Fruit fly (Drosophila melanogaster) whole organism, embryonic: Measurements from ENCODE around the gene Vta1.

Experiments
- Abd-B ChIP-seq: fragments of 200-800 bp; sonication (Bioruptor generic); optimal IDR thresholded peaks from 2 replicates; lab custom pipeline; 2018; ENCODE audit warnings: missing biosample characterization, mild to moderate bottlenecking, missing genetic modification characterization, moderate library complexity
- BEAF-32 ChIP-seq: fragments of 200-800 bp; sonication (Bioruptor generic); optimal IDR thresholded peaks from 3 replicates; lab custom pipeline; 2017; ENCODE audit warnings: missing biosample characterization, missing genetic modification characterization, mild to moderate bottlenecking, moderate library complexity, missing genetic modification reagents
- CG10979 ChIP-seq: fragments of 200-800 bp; sonication (Bioruptor generic); optimal IDR thresholded peaks from 2 replicates; lab custom pipeline; 2018; ENCODE audit warnings: missing biosample characterization, mild to moderate bottlenecking, missing genetic modification characterization, moderate library complexity
- CG12659 ChIP-seq: fragments of 200-800 bp; sonication (Bioruptor generic); optimal IDR thresholded peaks from 3 replicates; lab custom pipeline; 2017; ENCODE audit warnings: mild to moderate bottlenecking, missing biosample characterization, missing genetic modification reagents, missing genetic modification characterization
- CG17328 ChIP-seq: fragments of 200-800 bp; sonication (Bioruptor generic); IDR thresholded peaks from 2 replicates; pipeline ENCODE4 v1.3.6; 2022; ENCODE audit warnings: missing biosample characterization, missing genetic modification characterization
- CG17568 ChIP-seq: fragments of 200-800 bp; sonication (Bioruptor generic); optimal IDR thresholded peaks from 2 replicates; lab custom pipeline; 2018; ENCODE audit warnings: missing biosample characterization, mild to moderate bottlenecking, missing genetic modification characterization, moderate library complexity
- CG17829 ChIP-seq: fragments of 200-800 bp; optimal IDR thresholded peaks from 2 replicates; lab custom pipeline; 2019; ENCODE audit warnings: missing biosample characterization, mild to moderate bottlenecking, missing genetic modification characterization, moderate library complexity
- CG31441 ChIP-seq: fragments of 200-800 bp; sonication (Bioruptor generic); IDR thresholded peaks from 2 replicates; pipeline ENCODE4 v1.3.6; 2022; ENCODE audit warnings: missing biosample characterization, missing genetic modification characterization
- CG32772 ChIP-seq: fragments of 200-800 bp; sonication (Bioruptor generic); IDR thresholded peaks from 2 replicates; pipeline ENCODE4 v1.3.6; 2022; ENCODE audit warnings: missing biosample characterization, missing genetic modification characterization
- CG33557 ChIP-seq: fragments of 200-800 bp; sonication (Bioruptor generic); optimal IDR thresholded peaks from 2 replicates; lab custom pipeline; 2019; ENCODE audit warnings: missing biosample characterization, mild to moderate bottlenecking, missing genetic modification characterization, moderate library complexity
- CG34422 ChIP-seq: fragments of 200-800 bp; sonication (Bioruptor generic); IDR thresholded peaks from 3 replicates; pipeline ENCODE4 v1.3.6; 2022; ENCODE audit warnings: missing biosample characterization, missing genetic modification characterization
- CG3726 ChIP-seq: fragments of 200-800 bp; sonication (Bioruptor generic); IDR thresholded peaks from 3 replicates; pipeline ENCODE4, ENCODE4 v1.3.6; 2022; ENCODE audit warnings: missing biosample characterization, missing genetic modification characterization
- CG3847 ChIP-seq: fragments of 200-800 bp; sonication (Bioruptor generic); IDR thresholded peaks from 2 replicates; pipeline ENCODE4 v1.3.6; 2022; ENCODE audit warnings: missing biosample characterization, missing genetic modification characterization
- CG4820 ChIP-seq: fragments of 200-800 bp; sonication (Bioruptor generic); optimal IDR thresholded peaks from 3 replicates; lab custom pipeline; 2016; ENCODE audit warnings: missing biosample characterization, missing genetic modification characterization
- CG5953 ChIP-seq: fragments of 200-800 bp; sonication (Bioruptor generic); IDR thresholded peaks from 2 replicates; pipeline ENCODE4 v1.3.6; 2022; ENCODE audit warnings: missing biosample characterization, missing genetic modification characterization
- CG6813 ChIP-seq: fragments of 200-800 bp; sonication (Bioruptor generic); optimal IDR thresholded peaks from 2 replicates; lab custom pipeline; 2017; ENCODE audit warnings: missing biosample characterization, missing genetic modification characterization, mild to moderate bottlenecking, moderate library complexity, missing genetic modification reagents
- CG8281 ChIP-seq: fragments of 200-800 bp; sonication (Bioruptor generic); optimal IDR thresholded peaks from 2 replicates; lab custom pipeline; 2018; ENCODE audit warnings: missing biosample characterization, mild to moderate bottlenecking, missing genetic modification characterization, moderate library complexity
- CG8388 ChIP-seq: fragments of 200-800 bp; sonication (Bioruptor generic); optimal IDR thresholded peaks from 2 replicates; lab custom pipeline; 2019; ENCODE audit warnings: missing biosample characterization, mild to moderate bottlenecking, missing genetic modification characterization, moderate library complexity
- Doc2 ChIP-seq: fragments of 200-800 bp; sonication (Bioruptor generic); IDR thresholded peaks from 2 replicates; pipeline ENCODE4 v1.3.6; 2022; ENCODE audit warnings: missing biosample characterization, missing genetic modification characterization
- HLHmδ ChIP-seq: fragments of 200-800 bp; sonication (Bioruptor generic); optimal IDR thresholded peaks from 2 replicates; lab custom pipeline; 2018; ENCODE audit warnings: missing biosample characterization, mild to moderate bottlenecking, missing genetic modification characterization, moderate library complexity
- MESR4 ChIP-seq: fragments of 200-800 bp; sonication (Bioruptor generic); optimal IDR thresholded peaks from 2 replicates; lab custom pipeline; 2018; ENCODE audit warnings: missing biosample characterization, mild to moderate bottlenecking, missing genetic modification characterization, moderate library complexity
- MTF-1 ChIP-seq: fragments of 200-800 bp; sonication (Bioruptor generic); optimal IDR thresholded peaks from 2 replicates; lab custom pipeline; 2018; ENCODE audit warnings: missing biosample characterization, mild to moderate bottlenecking, missing genetic modification characterization, borderline replicate concordance
- NfI ChIP-seq: fragments of 200-800 bp; sonication (Bioruptor generic); optimal IDR thresholded peaks from 3 replicates; lab custom pipeline; 2018; ENCODE audit warnings: missing biosample characterization, mild to moderate bottlenecking, missing genetic modification characterization, moderate library complexity
- Oli ChIP-seq: fragments of 200-800 bp; sonication (Bioruptor generic); optimal IDR thresholded peaks from 2 replicates; lab custom pipeline; 2018; ENCODE audit warnings: missing biosample characterization, mild to moderate bottlenecking, missing genetic modification characterization, moderate library complexity
- Six4 ChIP-seq: fragments of 200-800 bp; sonication (Bioruptor generic); optimal IDR thresholded peaks from 2 replicates; lab custom pipeline; 2016; ENCODE audit warnings: missing biosample characterization, missing genetic modification characterization
- Sry-δ ChIP-seq: fragments of 200-800 bp; sonication (Bioruptor generic); optimal IDR thresholded peaks from 2 replicates; lab custom pipeline; 2016; ENCODE audit warnings: missing biosample characterization, missing genetic modification characterization
- ato ChIP-seq: fragments of 200-800 bp; sonication (Bioruptor generic); IDR thresholded peaks from 2 replicates; pipeline ENCODE4 v1.3.6; 2022; ENCODE audit warnings: missing biosample characterization, missing genetic modification characterization; ENCODE audit not compliant: partially characterized antibody
- cato ChIP-seq: fragments of 200-800 bp; sonication (Bioruptor generic); optimal IDR thresholded peaks from 2 replicates; lab custom pipeline; 2016; ENCODE audit warnings: missing biosample characterization, missing genetic modification characterization, borderline replicate concordance
- chn ChIP-seq: fragments of 200-800 bp; sonication (Bioruptor generic); optimal IDR thresholded peaks from 2 replicates; lab custom pipeline; 2016; ENCODE audit warnings: missing biosample characterization, missing genetic modification characterization
- croc ChIP-seq: fragments of 200-800 bp; sonication (Bioruptor generic); conservative IDR thresholded peaks from 3 replicates; pipeline ENCODE4 v1.3.6; 2022; ENCODE audit warnings: missing biosample characterization, missing genetic modification characterization
- dysf ChIP-seq: fragments of 200-800 bp; sonication (Bioruptor generic); IDR thresholded peaks from 3 replicates; pipeline ENCODE4 v1.3.6; 2022; ENCODE audit warnings: missing biosample characterization, missing genetic modification characterization
- en ChIP-seq: fragments of 200-800 bp; sonication (Bioruptor generic); optimal IDR thresholded peaks from 2 replicates; lab custom pipeline; 2016; ENCODE audit warnings: missing biosample characterization, missing genetic modification characterization
- exex ChIP-seq: fragments of 200-800 bp; sonication (Bioruptor generic); optimal IDR thresholded peaks from 4 replicates; lab custom pipeline; 2018; ENCODE audit warnings: missing biosample characterization, mild to moderate bottlenecking, missing genetic modification characterization, moderate library complexity
- fd96Cb ChIP-seq: fragments of 200-800 bp; sonication (Bioruptor generic); optimal IDR thresholded peaks from 2 replicates; lab custom pipeline; 2018; ENCODE audit warnings: missing biosample characterization, mild to moderate bottlenecking, missing genetic modification characterization, moderate library complexity
- gcm2 ChIP-seq: fragments of 200-800 bp; sonication (Bioruptor generic); optimal IDR thresholded peaks from 2 replicates; lab custom pipeline; 2016; ENCODE audit warnings: missing biosample characterization, missing genetic modification characterization
- gsb ChIP-seq: fragments of 200-800 bp; sonication (Bioruptor generic); IDR thresholded peaks from 2 replicates; pipeline ENCODE4 v1.3.6; 2022; ENCODE audit warnings: missing biosample characterization, missing genetic modification characterization
- gt ChIP-seq: fragments of 200-800 bp; sonication (Bioruptor generic); IDR thresholded peaks from 2 replicates; pipeline ENCODE4 v1.3.6; 2022; ENCODE audit warnings: missing biosample characterization, missing genetic modification characterization
- hb ChIP-seq: fragments of 200-800 bp; sonication (Bioruptor generic); IDR thresholded peaks from 3 replicates; pipeline ENCODE4 v1.3.6; 2022; ENCODE audit warnings: missing biosample characterization, missing genetic modification characterization; ENCODE audit not compliant: partially characterized antibody
- inv ChIP-seq: fragments of 200-800 bp; sonication (Bioruptor generic); IDR thresholded peaks from 2 replicates; pipeline ENCODE4 v1.3.6; 2022; ENCODE audit warnings: missing biosample characterization, missing genetic modification characterization; ENCODE audit not compliant: partially characterized antibody
- jing ChIP-seq: fragments of 200-800 bp; sonication (Bioruptor generic); optimal IDR thresholded peaks from 2 replicates; lab custom pipeline; 2018; ENCODE audit warnings: missing biosample characterization, mild to moderate bottlenecking, missing genetic modification characterization
- kay ChIP-seq: fragments of 200-800 bp; sonication (Bioruptor generic); optimal IDR thresholded peaks from 2 replicates; lab custom pipeline; 2016; ENCODE audit warnings: missing biosample characterization, missing genetic modification characterization
- lab ChIP-seq: fragments of 200-800 bp; sonication (Bioruptor generic); optimal IDR thresholded peaks from 3 replicates; lab custom pipeline; 2017; ENCODE audit warnings: missing biosample characterization, missing genetic modification characterization, mild to moderate bottlenecking, moderate library complexity, missing genetic modification reagents
- odd ChIP-seq: fragments of 200-800 bp; sonication (Bioruptor generic); optimal IDR thresholded peaks from 2 replicates; lab custom pipeline; 2017; ENCODE audit warnings: missing biosample characterization, mild to moderate bottlenecking, missing genetic modification characterization
- peb ChIP-seq: fragments of 200-800 bp; sonication (Bioruptor generic); IDR thresholded peaks from 2 replicates; pipeline ENCODE4 v1.3.6; 2022; ENCODE audit warnings: missing biosample characterization, missing genetic modification characterization
- ranshi ChIP-seq: fragments of 200-800 bp; sonication (Bioruptor generic); IDR thresholded peaks from 2 replicates; pipeline ENCODE4 v1.3.6; 2022; ENCODE audit warnings: missing biosample characterization, missing genetic modification characterization
- row ChIP-seq: fragments of 200-800 bp; sonication (Bioruptor generic); IDR thresholded peaks from 3 replicates; pipeline ENCODE4 v1.3.6; 2022; ENCODE audit warnings: missing biosample characterization, missing genetic modification characterization
- seq ChIP-seq: fragments of 200-800 bp; sonication (Bioruptor generic); IDR thresholded peaks from 2 replicates; pipeline ENCODE4 v1.3.6; 2022; ENCODE audit warnings: missing biosample characterization, missing genetic modification characterization
- ttk ChIP-seq: fragments of 200-800 bp; sonication (Bioruptor generic); IDR thresholded peaks from 2 replicates; pipeline ENCODE4 v2.1.2; 2022; ENCODE audit warnings: missing biosample characterization, missing genetic modification characterization
- unpg ChIP-seq: fragments of 200-800 bp; sonication (Bioruptor generic); optimal IDR thresholded peaks from 3 replicates; lab custom pipeline; 2018; ENCODE audit warnings: missing biosample characterization, mild to moderate bottlenecking, missing genetic modification characterization, moderate library complexity
- zen2 ChIP-seq: fragments of 200-800 bp; sonication (Bioruptor generic); IDR thresholded peaks from 3 replicates; pipeline ENCODE4 v1.3.6; 2022; ENCODE audit warnings: missing biosample characterization, missing genetic modification characterization; ENCODE audit not compliant: partially characterized antibody

Vta1 gene

DNA sequence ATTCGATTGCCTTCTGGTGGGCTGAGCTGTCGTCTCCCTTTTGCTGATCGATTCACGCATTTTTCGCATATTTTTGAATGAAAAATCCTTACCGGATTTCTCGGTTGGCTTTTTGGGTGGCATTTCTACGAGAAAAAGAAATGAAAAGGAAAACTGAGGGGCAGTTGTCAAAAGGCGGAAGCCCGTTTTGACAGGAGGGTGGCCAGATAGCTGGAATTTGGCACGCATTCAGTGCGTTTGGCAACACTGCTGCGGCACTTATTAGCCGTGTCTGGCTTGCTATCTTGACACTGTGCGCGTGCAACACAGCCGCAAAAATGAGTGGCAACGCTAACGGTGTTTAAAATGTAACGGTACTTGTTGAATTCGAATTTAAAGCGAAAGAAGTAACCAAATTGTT is 15.8 kb upstream of the Vta1 start, which contains the start of gene RpL23A (continued):
- TF ChIP-seq CG5953 (GFP tag; lab: Robert Waterston, UW): peak; percentile 90
- TF ChIP-seq MESR4 (GFP tag; lab: Kevin White, UChicago): peak; percentile 99
- TF ChIP-seq gsb: peak; percentile 88
- TF ChIP-seq row (GFP tag; lab: Robert Waterston, UW): peak; percentile 73
- peak; percentile 74 for TF ChIP-seq fd96Cb (tag; lab: Kevin White, UChicago)
- peak; percentile 89 for TF ChIP-seq odd (GFP tag; lab: Kevin White, UChicago)
- no peak for TF ChIP-seq CG17568 (GFP tag; lab: Kevin White, UChicago)
- TF ChIP-seq lab: peak; percentile 99
- TF ChIP-seq peb (GFP tag; lab: Robert Waterston, UW): peak; percentile 82
- peak; percentile 91 for TF ChIP-seq CG32772 (GFP tag; lab: Robert Waterston, UW)
- peak; percentile 86 for TF ChIP-seq seq (GFP tag; lab: Robert Waterston, UW)
- TF ChIP-seq CG3847 (GFP tag; lab: Robert Waterston, UW): peak; percentile 99
- TF ChIP-seq NfI (GFP tag; lab: Kevin White, UChicago): peak; percentile 97
- peak; percentile 90 for TF ChIP-seq Six4 (GFP tag; lab: Kevin White, UChicago)
- TF ChIP-seq Sry-δ (GFP tag; lab: Kevin White, UChicago): peak; percentile 86
- peak; percentile 89 for TF ChIP-seq jing (GFP tag; lab: Kevin White, UChicago)
- TF ChIP-seq Doc2 (GFP tag; lab: Robert Waterston, UW): peak; percentile 78
- peak; percentile 89 for TF ChIP-seq unpg (GFP tag; lab: Kevin White, UChicago)
- TF ChIP-seq CG8388: peak; percentile 82
- TF ChIP-seq CG10979 (tag; lab: Kevin White, UChicago): peak; percentile 86
- peak; percentile 85 for TF ChIP-seq croc (GFP tag; lab: Robert Waterston, UW)
- peak; percentile 94 for TF ChIP-seq ttk (GFP tag; lab: Robert Waterston, UW)
- TF ChIP-seq CG17328 (GFP tag; lab: Robert Waterston, UW): peak; percentile 95
- peak; percentile 67 for TF ChIP-seq ato (GFP tag; lab: Robert Waterston, UW)
- TF ChIP-seq chn: peak; percentile 95
- TF ChIP-seq Abd-B: peak; percentile 85
- TF ChIP-seq en (GFP tag; lab: Kevin White, UChicago): peak; percentile 93
- TF ChIP-seq CG33557: peak; percentile 87
- TF ChIP-seq BEAF-32: peak; percentile 67
- peak; percentile 90 for TF ChIP-seq gcm2 (GFP tag; lab: Kevin White, UChicago)
- peak; percentile 98 for TF ChIP-seq HLHmδ (GFP tag; lab: Kevin White, UChicago)
- peak; percentile 89 for TF ChIP-seq cato (GFP tag; lab: Kevin White, UChicago)
- TF ChIP-seq exex (tag; lab: Kevin White, UChicago): peak; percentile 72
- TF ChIP-seq CG17829 (tag; lab: Kevin White, UChicago): peak; percentile 92
- peak; percentile 97 for TF ChIP-seq MTF-1
- peak; percentile 94 for TF ChIP-seq dysf (GFP tag; lab: Robert Waterston, UW)
- peak; percentile 93 for TF ChIP-seq CG34422 (GFP tag; lab: Robert Waterston, UW)
- TF ChIP-seq inv (GFP tag; lab: Robert Waterston, UW): peak; percentile 23; the same call in 1 of the 2 replicates
- TF ChIP-seq CG31441: peak; percentile 87
- TF ChIP-seq kay (GFP tag; lab: Kevin White, UChicago): peak; percentile 78
- TF ChIP-seq zen2: no peak
- TF ChIP-seq CG8281 (tag; lab: Kevin White, UChicago): peak; percentile 75
- TF ChIP-seq Oli (tag; lab: Kevin White, UChicago): peak; percentile 79
- TF ChIP-seq hb: no peak
- peak; percentile 98 for TF ChIP-seq CG12659 (GFP tag; lab: Kevin White, UChicago)
- TF ChIP-seq CG4820 (GFP tag; lab: Kevin White, UChicago): peak; percentile 90
- TF ChIP-seq CG3726 (GFP tag; lab: Robert Waterston, UW): peak; percentile 88
- peak; percentile 90 for TF ChIP-seq gt (GFP tag; lab: Robert Waterston, UW)
- TF ChIP-seq CG6813 (GFP tag; lab: Kevin White, UChicago): peak; percentile 96
- TF ChIP-seq ranshi (GFP tag; lab: Robert Waterston, UW): peak; percentile 95
